Fruit fly (Drosophila melanogaster) whole organism, pupa: ENCODE results near the gene eIF4A.

Source experiments
- CG10348 ChIP-seq: fragments of 200-800 bp; sonication (Bioruptor generic); IDR thresholded peaks from 2 replicates; pipeline ENCODE4 v1.3.6; 2022; ENCODE audit warnings: missing biosample characterization, missing genetic modification characterization
- CG12605 ChIP-seq: fragments of 200-800 bp; sonication (Bioruptor generic); IDR thresholded peaks from 2 replicates; pipeline ENCODE4 v1.3.6; 2022; ENCODE audit warnings: missing biosample characterization, missing genetic modification characterization
- CG13204 ChIP-seq: fragments of 200-800 bp; sonication (Bioruptor generic); optimal IDR thresholded peaks from 2 replicates; lab custom pipeline; 2018; ENCODE audit warnings: missing biosample characterization, mild to moderate bottlenecking, missing genetic modification characterization, moderate library complexity
- CG14655 ChIP-seq: fragments of 200-800 bp; sonication (Bioruptor generic); optimal IDR thresholded peaks from 3 replicates; lab custom pipeline; 2017; ENCODE audit warnings: mild to moderate bottlenecking, missing biosample characterization, missing genetic modification reagents, missing genetic modification characterization
- CG15710 ChIP-seq: fragments of 200-800 bp; sonication (Bioruptor generic); optimal IDR thresholded peaks from 2 replicates; lab custom pipeline; 2018; ENCODE audit warnings: missing biosample characterization, mild to moderate bottlenecking, missing genetic modification characterization, moderate library complexity
- CG17806 ChIP-seq: fragments of 200-800 bp; sonication (Bioruptor generic); optimal IDR thresholded peaks from 2 replicates; lab custom pipeline; 2018; ENCODE audit warnings: missing biosample characterization, mild to moderate bottlenecking, missing genetic modification characterization, moderate library complexity
- CG32121 ChIP-seq: fragments of 200-800 bp; sonication (Bioruptor generic); IDR thresholded peaks from 2 replicates; pipeline ENCODE4 v1.3.6; 2022; ENCODE audit warnings: missing biosample characterization, missing genetic modification characterization
- CG34367 ChIP-seq: fragments of 200-800 bp; sonication (Bioruptor generic); optimal IDR thresholded peaks from 2 replicates; lab custom pipeline; 2018; ENCODE audit warnings: missing biosample characterization, mild to moderate bottlenecking, missing genetic modification characterization
- CG4496 ChIP-seq: fragments of 200-800 bp; sonication (Bioruptor generic); IDR thresholded peaks from 3 replicates; pipeline ENCODE4 v1.3.6; 2022; ENCODE audit warnings: missing biosample characterization, missing genetic modification characterization
- CG8159 ChIP-seq: fragments of 200-800 bp; sonication (Bioruptor generic); optimal IDR thresholded peaks from 3 replicates; lab custom pipeline; 2018; ENCODE audit warnings: missing biosample characterization, mild to moderate bottlenecking, missing genetic modification characterization, moderate library complexity
- CG8301 ChIP-seq: fragments of 200-800 bp; sonication (Bioruptor generic); optimal IDR thresholded peaks from 2 replicates; lab custom pipeline; 2018; ENCODE audit warnings: missing biosample characterization, mild to moderate bottlenecking, missing genetic modification characterization
- CG9948 ChIP-seq: fragments of 200-800 bp; sonication (Bioruptor generic); optimal IDR thresholded peaks from 2 replicates; lab custom pipeline; 2018; ENCODE audit warnings: missing biosample characterization, mild to moderate bottlenecking, missing genetic modification characterization, moderate library complexity
- D1 ChIP-seq: fragments of 200-800 bp; sonication (Bioruptor generic); optimal IDR thresholded peaks from 2 replicates; lab custom pipeline; 2018; ENCODE audit warnings: missing biosample characterization, mild to moderate bottlenecking, missing genetic modification characterization, moderate library complexity
- EcR ChIP-seq: fragments of 200-800 bp; sonication (Bioruptor generic); optimal IDR thresholded peaks from 3 replicates; lab custom pipeline; 2019; ENCODE audit warnings: missing biosample characterization, missing genetic modification characterization, mild to moderate bottlenecking, moderate library complexity, missing genetic modification reagents
- Ets98B ChIP-seq: fragments of 200-800 bp; sonication (Bioruptor generic); IDR thresholded peaks from 2 replicates; pipeline ENCODE4 v1.3.6; 2022; ENCODE audit warnings: missing biosample characterization, missing genetic modification characterization
- Pif1A ChIP-seq: fragments of 200-800 bp; sonication (Bioruptor generic); optimal IDR thresholded peaks from 3 replicates; lab custom pipeline; 2016; ENCODE audit warnings: missing biosample characterization, missing genetic modification characterization
- Pif1B ChIP-seq: fragments of 200-800 bp; sonication (Bioruptor generic); optimal IDR thresholded peaks from 3 replicates; lab custom pipeline; 2016; ENCODE audit warnings: missing biosample characterization, missing genetic modification characterization
- Snoo ChIP-seq: fragments of 200-800 bp; sonication (Bioruptor generic); optimal IDR thresholded peaks from 3 replicates; lab custom pipeline; 2017; ENCODE audit warnings: missing biosample characterization, mild to moderate bottlenecking, missing genetic modification characterization, inconsistent platforms
- fd96Ca ChIP-seq: fragments of 200-800 bp; sonication (Bioruptor generic); IDR thresholded peaks from 3 replicates; pipeline ENCODE4 v1.3.6; 2022; ENCODE audit warnings: missing biosample characterization, missing genetic modification characterization
- gl ChIP-seq: fragments of 200-800 bp; sonication (Bioruptor generic); optimal IDR thresholded peaks from 2 replicates; lab custom pipeline; 2018; ENCODE audit warnings: missing biosample characterization, mild to moderate bottlenecking, missing genetic modification characterization
- rn ChIP-seq: fragments of 200-800 bp; sonication (Bioruptor generic); IDR thresholded peaks from 2 replicates; pipeline ENCODE4 v1.3.6; 2022; ENCODE audit warnings: missing biosample characterization, missing genetic modification characterization

eIF4A gene

DNA sequence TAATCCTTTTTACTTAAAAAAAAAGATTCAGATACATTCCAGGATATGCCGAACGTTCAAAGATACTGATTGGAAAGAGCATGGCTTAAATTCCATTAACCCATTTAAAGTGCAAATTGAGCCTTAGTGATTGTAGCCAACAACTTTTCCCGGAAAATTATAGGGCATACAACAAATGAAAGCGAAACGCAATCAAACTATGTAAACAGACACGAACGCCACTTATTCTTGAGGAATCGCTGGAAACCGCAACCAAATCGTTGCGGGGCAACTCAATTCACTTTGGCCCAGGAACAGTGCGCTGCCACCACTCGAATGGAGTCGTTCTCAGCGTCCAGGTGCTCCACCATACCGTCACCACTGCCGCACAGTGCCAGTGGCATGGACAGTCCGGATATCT is 39.0 kb downstream of the eIF4A start, which contains the start of gene CG13996:
TSS of gene CG13996 (plus strand) at position 301 of the 400 bp plus-strand sequence.
- TF ChIP-seq CG12605 (GFP tag; lab: Robert Waterston, UW) (no peak), CG13204 (GFP tag; lab: Kevin White, UChicago) (no peak), CG14655 (GFP tag; lab: Kevin White, UChicago) (no peak), Ets98B (GFP tag; lab: Robert Waterston, UW) (no peak), gl (tag; lab: Kevin White, UChicago) (no peak), CG4496 (GFP tag; lab: Robert Waterston, UW) (no peak), CG32121 (GFP tag; lab: Robert Waterston, UW) (no peak), CG8301 (tag; lab: Kevin White, UChicago) (no peak), rn (GFP tag; lab: Robert Waterston, UW) (no peak), Pif1B (GFP tag; lab: Kevin White, UChicago) (no peak), CG9948 (tag; lab: Kevin White, UChicago) (no peak), D1 (tag; lab: Kevin White, UChicago) (no peak), CG8159 (tag; lab: Kevin White, UChicago) (no peak)

DNA sequence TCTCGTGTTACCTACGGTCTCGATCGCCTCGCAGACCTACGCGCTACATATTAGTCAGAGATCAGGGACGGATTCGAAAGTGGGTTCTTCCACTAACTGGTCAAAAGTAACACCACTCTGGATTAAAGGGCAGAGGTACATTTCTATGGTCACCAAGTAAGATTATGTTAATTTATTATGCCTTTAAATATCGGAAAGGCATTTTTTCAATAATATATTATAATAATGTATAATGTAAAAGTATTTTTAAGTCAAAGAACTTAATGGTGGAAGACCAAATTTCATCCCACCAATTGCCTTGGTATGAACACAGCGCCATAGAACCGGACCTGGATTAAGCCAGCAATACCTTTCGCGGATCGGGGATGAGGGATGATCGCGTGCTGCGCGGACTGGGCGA is 41.2 kb downstream of the eIF4A start:
- TF ChIP-seq Pif1A (GFP tag; lab: Kevin White, UChicago) (peak; percentile 65), CG34367 (tag; lab: Kevin White, UChicago) (peak; percentile 40), gl (tag; lab: Kevin White, UChicago) (peak; percentile 32), CG14655 (GFP tag; lab: Kevin White, UChicago) (peak; percentile 77), CG15710 (peak; percentile 57), CG10348 (GFP tag; lab: Robert Waterston, UW) (no peak), CG9948 (tag; lab: Kevin White, UChicago) (peak; percentile 66), CG8159 (tag; lab: Kevin White, UChicago) (peak; percentile 83), fd96Ca (peak; percentile 51; the same call in 2 of the 3 replicates), CG17806 (tag; lab: Kevin White, UChicago) (peak; percentile 76), D1 (tag; lab: Kevin White, UChicago) (peak; percentile 16), CG4496 (GFP tag; lab: Robert Waterston, UW) (0 out of 3 replicates have a peak, but pooled peaks have one; percentile 20), Ets98B (GFP tag; lab: Robert Waterston, UW) (no peak), CG13204 (GFP tag; lab: Kevin White, UChicago) (peak; percentile 3), CG8301 (tag; lab: Kevin White, UChicago) (peak; percentile 53), Pif1B (GFP tag; lab: Kevin White, UChicago) (peak; percentile 74), CG12605 (GFP tag; lab: Robert Waterston, UW) (no peak), rn (GFP tag; lab: Robert Waterston, UW) (no peak), CG32121 (GFP tag; lab: Robert Waterston, UW) (no peak), Snoo (peak; percentile 59), EcR (GFP tag; lab: Kevin White, UChicago) (no peak)

DNA sequence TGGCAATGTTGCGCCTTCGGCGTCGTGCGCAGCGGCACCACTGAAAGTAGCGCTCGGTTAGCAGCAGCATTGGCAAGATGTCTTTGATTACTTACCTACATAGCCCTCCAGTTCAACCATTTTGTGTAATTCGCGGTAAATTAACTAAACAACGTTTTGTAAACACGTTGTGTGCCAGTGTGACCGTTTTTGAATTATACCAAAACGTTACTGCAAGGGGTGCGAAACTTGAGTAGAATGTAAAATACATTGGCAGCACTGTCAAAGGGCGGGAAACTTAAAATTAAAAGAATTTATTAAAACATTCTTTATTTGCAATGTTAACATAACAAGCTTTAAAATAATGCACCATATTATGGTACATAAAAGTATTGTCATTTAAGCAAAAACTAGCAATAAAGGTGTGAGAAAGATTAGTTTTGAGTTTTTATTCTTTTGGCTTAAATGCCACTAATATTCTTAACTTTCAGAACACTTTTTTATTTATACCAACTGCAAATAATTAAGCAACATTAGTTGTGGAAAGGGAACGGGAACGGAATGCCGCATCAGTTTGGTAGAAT is 42.9 kb downstream of the eIF4A start, which contains the start of gene CG9107:
TSS of gene CG9107 (minus strand) at position 195 of the 563 bp plus-strand sequence.
- TF ChIP-seq CG15710 (no peak), CG34367 (tag; lab: Kevin White, UChicago) (no peak), CG32121 (GFP tag; lab: Robert Waterston, UW) (no peak), CG4496 (GFP tag; lab: Robert Waterston, UW) (no peak), CG8301 (tag; lab: Kevin White, UChicago) (no peak), CG9948 (tag; lab: Kevin White, UChicago) (no peak)
- TF ChIP-seq, all 21 proteins: peak for 0

DNA sequence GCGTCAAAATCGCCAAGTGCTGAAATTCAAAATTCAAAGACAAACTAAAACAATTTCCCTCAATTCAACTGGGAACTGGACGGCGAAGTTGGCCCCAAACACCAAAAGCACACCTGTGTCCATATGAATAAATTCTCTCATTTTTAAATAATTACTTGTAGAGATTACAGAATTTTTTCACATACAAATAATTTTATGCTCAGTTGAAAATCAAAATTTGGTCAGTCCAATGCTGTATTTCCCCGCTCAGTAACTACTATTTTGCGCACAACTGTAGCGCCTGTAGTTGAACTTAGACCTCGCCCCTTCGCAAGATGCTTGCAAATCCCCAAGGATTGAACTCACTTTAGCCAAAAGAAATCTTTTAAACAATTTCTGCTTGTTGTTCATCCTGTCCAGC is 47.1 kb downstream of the eIF4A start:
- no peak for TF ChIP-seq CG14655 (GFP tag; lab: Kevin White, UChicago)
- no peak; the same call in 1 of the 2 replicates for TF ChIP-seq Ets98B (GFP tag; lab: Robert Waterston, UW)
- TF ChIP-seq EcR (GFP tag; lab: Kevin White, UChicago), result no peak
- peak; percentile 6 for TF ChIP-seq Pif1A (GFP tag; lab: Kevin White, UChicago)
- TF ChIP-seq D1 (tag; lab: Kevin White, UChicago), result no peak
- no peak for TF ChIP-seq CG32121 (GFP tag; lab: Robert Waterston, UW)
- no peak for TF ChIP-seq CG13204 (GFP tag; lab: Kevin White, UChicago)
- no peak for TF ChIP-seq gl (tag; lab: Kevin White, UChicago)
- TF ChIP-seq CG34367 (tag; lab: Kevin White, UChicago), result peak; percentile 2
- no peak for TF ChIP-seq CG4496 (GFP tag; lab: Robert Waterston, UW)
- TF ChIP-seq CG10348 (GFP tag; lab: Robert Waterston, UW), result no peak
- TF ChIP-seq Pif1B (GFP tag; lab: Kevin White, UChicago), result no peak
- TF ChIP-seq CG9948 (tag; lab: Kevin White, UChicago), result no peak
- TF ChIP-seq CG8301 (tag; lab: Kevin White, UChicago), result no peak
- TF ChIP-seq CG12605 (GFP tag; lab: Robert Waterston, UW), result peak; percentile 33; the same call in 1 of the 2 replicates
- TF ChIP-seq Snoo, result no peak
- no peak for TF ChIP-seq CG8159 (tag; lab: Kevin White, UChicago)
- TF ChIP-seq fd96Ca, result no peak

- peak; percentile 60; the same call in 1 of the 3 replicates for TF ChIP-seq CG4496 (GFP tag; lab: Robert Waterston, UW)
- no peak for TF ChIP-seq gl (tag; lab: Kevin White, UChicago)
- TF ChIP-seq Pif1B (GFP tag; lab: Kevin White, UChicago), result no peak
- no peak for TF ChIP-seq CG13204 (GFP tag; lab: Kevin White, UChicago)
- no peak for TF ChIP-seq Snoo
- TF ChIP-seq CG15710, result peak; percentile 56
- peak; percentile 29 for TF ChIP-seq CG9948 (tag; lab: Kevin White, UChicago)
- no peak for TF ChIP-seq CG14655 (GFP tag; lab: Kevin White, UChicago)
- TF ChIP-seq CG32121 (GFP tag; lab: Robert Waterston, UW), result no peak
- TF ChIP-seq CG12605 (GFP tag; lab: Robert Waterston, UW), result no peak
- TF ChIP-seq D1 (tag; lab: Kevin White, UChicago), result no peak
- peak; percentile 69 for TF ChIP-seq Ets98B (GFP tag; lab: Robert Waterston, UW)
- peak; percentile 28; the same call in 1 of the 3 replicates for TF ChIP-seq fd96Ca
- TF ChIP-seq rn (GFP tag; lab: Robert Waterston, UW), result no peak
- no peak for TF ChIP-seq CG8301 (tag; lab: Kevin White, UChicago)
- TF ChIP-seq CG17806 (tag; lab: Kevin White, UChicago), result peak; percentile 44
- TF ChIP-seq EcR (GFP tag; lab: Kevin White, UChicago), result peak; percentile 40
- no peak for TF ChIP-seq CG10348 (GFP tag; lab: Robert Waterston, UW)
- TF ChIP-seq Pif1A (GFP tag; lab: Kevin White, UChicago), result no peak
- TF ChIP-seq CG8159 (tag; lab: Kevin White, UChicago), result peak; percentile 69
- peak; percentile 45 for TF ChIP-seq CG34367 (tag; lab: Kevin White, UChicago)
Measured at dm6 chr2L:6031838-6032237, 50.3 kb downstream of the eIF4A start.
